Fruit fly (Drosophila melanogaster) whole organism, prepupa: ENCODE results near the gene CG17187.

Experiments
- CG3032 ChIP-seq: fragments of 200-800 bp; optimal IDR thresholded peaks from 2 replicates; lab custom pipeline; 2019; ENCODE audit warnings: missing biosample characterization, mild to moderate bottlenecking, missing genetic modification characterization, moderate library complexity
- Eip75B ChIP-seq: fragments of 200-800 bp; sonication (Bioruptor generic); optimal IDR thresholded peaks from 3 replicates; lab custom pipeline; 2016; ENCODE audit warnings: missing biosample characterization, missing genetic modification characterization
- Ets21C ChIP-seq: fragments of 200-800 bp; sonication (Bioruptor generic); optimal IDR thresholded peaks from 3 replicates; lab custom pipeline; 2016; ENCODE audit warnings: missing biosample characterization, missing genetic modification characterization
- Hr38 ChIP-seq: sonication (Bioruptor generic); optimal IDR thresholded peaks from 2 replicates; lab custom pipeline; 2016; ENCODE audit warnings: missing biosample characterization, missing genetic modification characterization
- Hr4 ChIP-seq: fragments of 200-800 bp; sonication (Bioruptor generic); optimal IDR thresholded peaks from 3 replicates; lab custom pipeline; 2016; ENCODE audit warnings: missing biosample characterization, missing genetic modification characterization
- fd59A ChIP-seq: fragments of 200-800 bp; sonication (Bioruptor generic); optimal IDR thresholded peaks from 2 replicates; lab custom pipeline; 2017; ENCODE audit warnings: missing biosample characterization, mild to moderate bottlenecking, missing genetic modification characterization, missing genetic modification reagents

- TF ChIP-seq Hr38 (GFP tag; lab: Kevin White, UChicago) (no peak), fd59A (GFP tag; lab: Kevin White, UChicago) (no peak), CG3032 (tag; lab: Kevin White, UChicago) (no peak), Hr4 (GFP tag; lab: Kevin White, UChicago) (no peak), Eip75B (GFP tag; lab: Kevin White, UChicago) (no peak), Ets21C (GFP tag; lab: Kevin White, UChicago) (no peak)
These were observed 14.1 kb upstream of the CG17187 start for dm6 chr3R:11245803-11246202.
